Fruit fly (Drosophila melanogaster): ENCODE data around the gene CG42541.

DNA sequence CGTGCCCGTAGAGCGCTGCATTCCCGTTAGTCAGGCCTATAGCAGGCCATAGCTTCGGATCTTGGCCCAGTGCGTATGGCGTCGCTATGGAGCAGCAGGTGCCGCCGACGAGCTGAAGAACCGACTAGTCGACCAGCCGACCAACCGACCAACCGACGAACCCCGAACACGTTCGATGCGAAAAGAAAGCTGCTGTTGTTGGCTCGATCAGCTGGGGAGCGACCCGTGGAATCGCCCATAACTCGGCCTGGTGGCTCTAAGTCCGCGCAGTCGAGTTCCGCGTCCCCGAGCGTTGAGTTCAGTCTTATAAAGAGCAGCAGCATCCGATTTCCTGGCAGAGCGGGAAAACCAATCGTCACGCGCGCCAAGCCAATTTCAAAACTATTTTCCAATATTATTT, 46.5 kb downstream of the CG42541 start, which contains the start of gene CG15239:
- TF ChIP-seq CG32264 (GFP tag; optimal IDR thresholded peaks at IDR 0.05) (no peak), h (GFP tag; optimal IDR thresholded peaks at IDR 0.05) (no peak), psq (GFP tag; optimal IDR thresholded peaks at IDR 0.05) (no peak), Hnf4 (GFP tag; optimal IDR thresholded peaks at IDR 0.05) (no peak), Hr78 (GFP tag; optimal IDR thresholded peaks at IDR 0.05) (no peak), OdsH (GFP tag; optimal IDR thresholded peaks at IDR 0.05) (no peak), br (GFP tag; optimal IDR thresholded peaks at IDR 0.05) (no peak), Hr83 (GFP tag; optimal IDR thresholded peaks at IDR 0.05; ENCODE audit: poor library complexity, severe bottlenecking) (no peak), Myc (optimal IDR thresholded peaks at IDR 0.05) (no peak), pan (optimal IDR thresholded peaks at IDR 0.05) (no peak), ey (GFP tag; optimal IDR thresholded peaks at IDR 0.05) (no peak), Dfd (GFP tag; optimal IDR thresholded peaks at IDR 0.05) (no peak), usp (GFP tag; optimal IDR thresholded peaks at IDR 0.05) (no peak)

Data from whole organism, wandering third instar larva.